Worm (Caenorhabditis elegans): ENCODE data around the gene F42C5.3.

The F42C5.3 gene

DNA sequence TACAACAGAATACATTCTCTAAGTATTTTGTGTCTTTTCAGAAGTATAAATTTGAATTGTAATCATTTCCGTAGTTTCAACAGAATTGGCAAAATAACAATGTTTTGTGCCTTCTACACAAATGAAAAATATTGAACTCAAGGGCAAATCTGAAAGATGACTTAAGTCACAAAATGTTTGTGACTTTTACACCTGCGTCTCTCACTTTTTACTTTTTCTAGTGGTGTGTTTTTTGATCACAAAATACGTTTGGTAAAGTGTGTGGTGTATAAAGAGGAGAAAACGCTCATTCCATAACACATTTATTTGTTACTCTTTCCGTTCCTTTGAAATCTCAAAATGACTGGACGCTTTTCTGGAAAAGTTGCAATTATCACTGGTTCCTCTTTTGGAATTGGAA lies 26.8 kb downstream of the F42C5.3 start, which contains the start of gene C06E4.3 (continued):
- TF ChIP-seq egl-13 (tag; optimal IDR thresholded peaks at IDR 0.05) = no peak
- TF ChIP-seq pag-3 (tag; optimal IDR thresholded peaks at IDR 0.05; ENCODE audit: borderline replicate concordance, insufficient read depth) = no peak
- TF ChIP-seq snu-23 (GFP tag; optimal IDR thresholded peaks at IDR 0.05) = peak; percentile 22
- TF ChIP-seq F16B12.6 (tag; optimal IDR thresholded peaks at IDR 0.05) = no peak
- no peak for TF ChIP-seq ztf-11 (tag; optimal IDR thresholded peaks at IDR 0.05)

DNA sequence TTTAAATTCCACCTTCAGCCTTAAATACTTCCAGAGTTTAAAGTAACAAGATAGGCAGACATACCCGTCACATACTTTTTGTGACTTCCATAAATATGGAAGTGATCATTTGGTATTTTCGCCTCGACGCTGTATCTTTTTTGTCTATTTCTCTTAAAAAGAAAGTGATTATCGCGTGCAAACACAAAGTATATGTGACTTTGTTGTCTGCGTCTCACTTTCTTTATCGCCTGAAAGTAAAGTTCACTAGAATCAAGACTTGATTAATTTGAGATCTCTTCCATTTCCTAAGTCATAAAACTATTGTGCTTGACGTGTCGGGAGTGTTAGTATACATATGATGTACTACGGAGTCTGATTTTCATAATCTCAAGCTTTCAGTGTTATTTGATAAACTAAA lies 29.1 kb downstream of the F42C5.3 start, which contains the start of gene C06E4.6:
Gene C06E4.6, minus strand, starts transcription at position 51 of the 400 bp plus-strand sequence.
- TF ChIP-seq tbx-2 (tag; optimal IDR thresholded peaks at IDR 0.05) = no peak
- peak; percentile 28 for TF ChIP-seq nhr-20 (tag; optimal IDR thresholded peaks at IDR 0.05)
- peak; percentile 18 for TF ChIP-seq nhr-237 (tag; optimal IDR thresholded peaks at IDR 0.05)
- no peak for TF ChIP-seq Y116A8C.19 (tag; optimal IDR thresholded peaks at IDR 0.05; ENCODE audit: borderline replicate concordance)
- no peak for TF ChIP-seq mab-9 (GFP tag; IDR thresholded peaks at IDR 0.05)
- no peak for TF ChIP-seq nhr-76 (tag; optimal IDR thresholded peaks at IDR 0.05)
- TF ChIP-seq snpc-4 (tag; optimal IDR thresholded peaks at IDR 0.05) = no peak
- TF ChIP-seq unc-98 (GFP tag; IDR thresholded peaks at IDR 0.05) = no peak
- no peak for TF ChIP-seq unc-130 (tag; optimal IDR thresholded peaks at IDR 0.05)
- no peak for TF ChIP-seq ztf-11 (tag; optimal IDR thresholded peaks at IDR 0.05)
- TF ChIP-seq nhr-77 (tag; optimal IDR thresholded peaks at IDR 0.05) = no peak
- no peak for TF ChIP-seq hlh-4 (tag; optimal IDR thresholded peaks at IDR 0.05)
- no peak for TF ChIP-seq hpl-2 (GFP tag; optimal IDR thresholded peaks at IDR 0.05)
- TF ChIP-seq efl-1 (optimal IDR thresholded peaks at IDR 0.05) = peak; percentile 28 to 40
- peak in 1 of 2 experiments; percentile 12 for TF ChIP-seq efl-1 (GFP tag; optimal IDR thresholded peaks at IDR 0.05 in 1 of 2)
- peak; percentile 10 for TF ChIP-seq elt-2 (tag; optimal IDR thresholded peaks at IDR 0.05)
- TF ChIP-seq pqm-1 (tag; optimal IDR thresholded peaks at IDR 0.05) = no peak
- TF ChIP-seq ama-1 (optimal IDR thresholded peaks at IDR 0.05) = no peak
- peak; percentile 30 for TF ChIP-seq nhr-19 (GFP tag; conservative IDR thresholded peaks at IDR 0.05)
- TF ChIP-seq tlp-1 (tag; optimal IDR thresholded peaks at IDR 0.05) = no peak
- no peak for TF ChIP-seq ceh-8 (GFP tag; optimal IDR thresholded peaks at IDR 0.05)
- TF ChIP-seq nhr-85 (tag) = peak; percentile 70
- peak; percentile 32 for TF ChIP-seq snu-23 (GFP tag; optimal IDR thresholded peaks at IDR 0.05)
- peak; percentile 19 for TF ChIP-seq rnt-1 (tag; optimal IDR thresholded peaks at IDR 0.05)
- TF ChIP-seq lin-14 (GFP tag; optimal IDR thresholded peaks at IDR 0.05) = peak; percentile 77
- TF ChIP-seq fkh-8 (tag; optimal IDR thresholded peaks at IDR 0.05) = peak; percentile 43
- TF ChIP-seq swsn-7 (tag; optimal IDR thresholded peaks at IDR 0.05) = no peak
- no peak for TF ChIP-seq nhr-90 (tag; optimal IDR thresholded peaks at IDR 0.05; ENCODE audit: poor library complexity)
- TF ChIP-seq zip-4 (GFP tag; optimal IDR thresholded peaks at IDR 0.05) = no peak
- no peak for TF ChIP-seq jun-1 (tag; optimal IDR thresholded peaks at IDR 0.05)
- no peak for TF ChIP-seq F16B12.6 (tag; optimal IDR thresholded peaks at IDR 0.05)
- TF ChIP-seq mdl-1 (tag; optimal IDR thresholded peaks at IDR 0.05) = no peak
- no peak for TF ChIP-seq unc-30 (tag; optimal IDR thresholded peaks at IDR 0.05)
- no peak for TF ChIP-seq lin-39 (tag; optimal IDR thresholded peaks at IDR 0.05)
- TF ChIP-seq lin-35 (GFP tag; optimal IDR thresholded peaks at IDR 0.05) = peak in 1 of 2 experiments; percentile 34
- TF ChIP-seq mep-1 (tag; optimal IDR thresholded peaks at IDR 0.05) = no peak
- TF ChIP-seq dsc-1 (tag; optimal IDR thresholded peaks at IDR 0.05) = peak; percentile 52
- TF ChIP-seq ceh-82 (tag; optimal IDR thresholded peaks at IDR 0.05) = peak in 1 of 3 experiments; percentile 10
- TF ChIP-seq ceh-90 (tag; optimal IDR thresholded peaks at IDR 0.05) = no peak
- TF ChIP-seq nhr-47 (tag; optimal IDR thresholded peaks at IDR 0.05) = peak; percentile 11
- no peak for TF ChIP-seq sptf-1 (tag; optimal IDR thresholded peaks at IDR 0.05)
- no peak for TF ChIP-seq skn-1 (tag; optimal IDR thresholded peaks at IDR 0.05)
- TF ChIP-seq hlh-17 (GFP tag; optimal IDR thresholded peaks at IDR 0.05; ENCODE audit: borderline replicate concordance) = no peak
- TF ChIP-seq egl-13 (tag; optimal IDR thresholded peaks at IDR 0.05) = no peak
- TF ChIP-seq nhr-71 (tag; optimal IDR thresholded peaks at IDR 0.05) = peak; percentile 50
- TF ChIP-seq blmp-1 (tag; optimal IDR thresholded peaks at IDR 0.05) = peak; percentile 37
- TF ChIP-seq ceh-63 (GFP tag; optimal IDR thresholded peaks at IDR 0.05) = no peak
- TF ChIP-seq dpl-1 (GFP tag; optimal IDR thresholded peaks at IDR 0.05) = no peak
- TF ChIP-seq efl-3 (GFP tag; optimal IDR thresholded peaks at IDR 0.05) = no peak

Measured in whole organism, L1 larva.